Worm (Caenorhabditis elegans) whole organism, young adult: ENCODE results near the gene F20D6.11.

Experiments
- B0261.1 ChIP-seq: sonication (generic microtip); optimal IDR thresholded peaks from 2 replicates; lab custom pipeline; 2016; ENCODE audit warnings: mild to moderate bottlenecking, missing genetic modification characterization, moderate library complexity, missing compliant biosample characterization
- F33H1.4 ChIP-seq: fragments of 200-800 bp; sonication (Bioruptor generic); IDR thresholded peaks from 2 replicates; pipeline ENCODE4 v1.3.6; 2022; ENCODE audit warnings: missing genetic modification reagents, missing genetic modification characterization, missing compliant biosample characterization
- F49E8.2 ChIP-seq: sonication (generic microtip); optimal IDR thresholded peaks from 3 replicates; lab custom pipeline; 2017; ENCODE audit warnings: missing genetic modification characterization, mild to moderate bottlenecking, missing compliant biosample characterization, antibody characterized with exemption, moderate library complexity; ENCODE audit not compliant: insufficient read depth
- cebp-2 ChIP-seq: fragments of 200-800 bp; sonication (Bioruptor generic); IDR thresholded peaks from 2 replicates; pipeline ENCODE4 v1.3.6; 2022; ENCODE audit warnings: missing genetic modification characterization, missing compliant biosample characterization

DNA sequence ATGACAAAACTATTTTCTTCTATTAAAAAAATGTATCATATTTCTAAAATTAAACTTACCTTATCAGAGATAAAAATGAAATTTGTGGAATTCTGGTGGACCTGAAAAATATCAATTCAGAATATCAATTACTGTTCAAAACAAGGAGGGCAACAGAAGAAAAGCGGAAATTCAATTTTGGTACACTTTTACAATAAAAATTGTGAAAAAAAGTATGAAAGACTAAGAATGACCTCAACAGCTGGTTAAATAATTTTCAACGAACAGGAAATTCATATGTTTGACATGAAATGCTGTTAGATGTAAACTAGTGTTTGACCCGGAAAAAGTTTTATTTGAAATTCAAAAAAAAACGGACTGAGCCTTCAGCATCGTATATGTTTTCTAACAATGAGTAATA is 15.0 kb upstream of the F20D6.11 start, which contains the start of gene K07C11.7:
- no peak for TF ChIP-seq cebp-2 (GFP tag; lab: Robert Waterston, UW)
- no peak for TF ChIP-seq F33H1.4 (GFP tag; lab: Robert Waterston, UW)
- no peak for TF ChIP-seq F49E8.2 (tag; lab: Kevin White, UChicago)
- no peak for TF ChIP-seq B0261.1
